Worm (Caenorhabditis elegans) whole organism, early embryonic: ENCODE results near the gene srlf-37.

Experiments
- B0310.2 ChIP-seq: sonication (generic microtip); optimal IDR thresholded peaks from 2 replicates; lab custom pipeline; 2016; ENCODE audit warnings: mild to moderate bottlenecking, missing genetic modification characterization, missing compliant biosample characterization
- F13C5.2 ChIP-seq: sonication (generic microtip); optimal IDR thresholded peaks from 2 replicates; lab custom pipeline; 2017; ENCODE audit warnings: mild to moderate bottlenecking, missing genetic modification characterization, inconsistent platforms, missing compliant biosample characterization
- aly-1 ChIP-seq: sonication (generic microtip); optimal IDR thresholded peaks from 2 replicates; lab custom pipeline; 2016; ENCODE audit warnings: missing genetic modification characterization, missing compliant biosample characterization
- ama-1 ChIP-seq: fragments of 150-350 bp; optimal IDR thresholded peaks from 2 replicates; lab custom pipeline; 2014
- ceh-13 ChIP-seq: fragments of 200-800 bp; sonication (Bioruptor generic); optimal IDR thresholded peaks from 2 replicates; lab custom pipeline; 2018; ENCODE audit warnings: mild to moderate bottlenecking, missing genetic modification characterization, missing compliant biosample characterization
- ceh-36 ChIP-seq: sonication (generic microtip); optimal IDR thresholded peaks from 2 replicates; lab custom pipeline; 2016; ENCODE audit warnings: missing genetic modification characterization, inconsistent platforms, missing compliant biosample characterization
- ets-7 ChIP-seq: sonication (generic microtip); optimal IDR thresholded peaks from 2 replicates; lab custom pipeline; 2016; ENCODE audit warnings: missing genotype, missing genetic modification characterization, missing compliant biosample characterization
- flt-1 ChIP-seq: fragments of 200-800 bp; sonication (Bioruptor generic); IDR thresholded peaks from 2 replicates; pipeline ENCODE4 v1.3.6; 2022; ENCODE audit warnings: missing genetic modification characterization, missing compliant biosample characterization
- hmbx-1 ChIP-seq: sonication (generic microtip); optimal IDR thresholded peaks from 2 replicates; lab custom pipeline; 2016; ENCODE audit warnings: mild to moderate bottlenecking, missing genetic modification characterization, missing compliant biosample characterization
- hmg-4 ChIP-seq: fragments of 200-800 bp; sonication (Bioruptor generic); optimal IDR thresholded peaks from 2 replicates; lab custom pipeline; 2018; ENCODE audit warnings: mild to moderate bottlenecking, missing genetic modification characterization, missing compliant biosample characterization
- hnd-1 ChIP-seq: sonication (generic microtip); optimal IDR thresholded peaks from 2 replicates; lab custom pipeline; 2016; ENCODE audit warnings: missing genetic modification characterization, missing compliant biosample characterization
- pes-1 ChIP-seq: fragments of 200-800 bp; sonication (Bioruptor generic); IDR thresholded peaks from 2 replicates; pipeline ENCODE4 v1.3.6; 2022; ENCODE audit warnings: missing genetic modification reagents, missing genetic modification characterization, missing compliant biosample characterization
- scrt-1 ChIP-seq: fragments of 200-800 bp; sonication (Bioruptor generic); IDR thresholded peaks from 2 replicates; pipeline ENCODE4 v1.3.6; 2022; ENCODE audit warnings: missing genetic modification characterization, missing compliant biosample characterization
- sea-1 ChIP-seq: fragments of 200-800 bp; sonication (Bioruptor generic); conservative IDR thresholded peaks from 2 replicates; pipeline ENCODE4 v1.3.6; 2022; ENCODE audit warnings: missing genetic modification characterization, missing compliant biosample characterization
- tbx-11 ChIP-seq: fragments of 200-800 bp; sonication (Bioruptor generic); IDR thresholded peaks from 2 replicates; pipeline ENCODE4 v1.3.6; 2022; ENCODE audit warnings: missing genetic modification characterization, missing compliant biosample characterization
- tbx-37 ChIP-seq: fragments of 200-800 bp; sonication (Bioruptor generic); conservative IDR thresholded peaks from 2 replicates; pipeline ENCODE4 v1.3.6; 2022; ENCODE audit warnings: missing genetic modification reagents, missing genetic modification characterization, missing compliant biosample characterization
- tra-4 ChIP-seq: sonication (generic microtip); optimal IDR thresholded peaks from 2 replicates; lab custom pipeline; 2017; ENCODE audit warnings: missing genetic modification characterization, missing compliant biosample characterization

Gene srlf-37

ce11 chrV:604105-604504, at the start of gene srlf-37:
TSS of gene srlf-37 (minus strand) at chrV:604205.
- TF ChIP-seq hmg-4 (GFP tag; lab: Kevin White, UChicago) (no peak), flt-1 (no peak), tbx-11 (no peak), ama-1 (lab: Kevin White, UChicago) (no peak), sea-1 (no peak), ceh-13 (GFP tag; lab: Kevin White, UChicago) (no peak), ets-7 (no peak), B0310.2 (no peak), pes-1 (GFP tag; lab: Robert Waterston, UW) (no peak), tra-4 (no peak), hnd-1 (tag; lab: Kevin White, UChicago) (no peak), scrt-1 (GFP tag; lab: Robert Waterston, UW) (no peak), aly-1 (tag; lab: Kevin White, UChicago) (no peak), F13C5.2 (tag; lab: Kevin White, UChicago) (no peak), hmbx-1 (no peak), ceh-36 (tag; lab: Kevin White, UChicago) (no peak)

DNA sequence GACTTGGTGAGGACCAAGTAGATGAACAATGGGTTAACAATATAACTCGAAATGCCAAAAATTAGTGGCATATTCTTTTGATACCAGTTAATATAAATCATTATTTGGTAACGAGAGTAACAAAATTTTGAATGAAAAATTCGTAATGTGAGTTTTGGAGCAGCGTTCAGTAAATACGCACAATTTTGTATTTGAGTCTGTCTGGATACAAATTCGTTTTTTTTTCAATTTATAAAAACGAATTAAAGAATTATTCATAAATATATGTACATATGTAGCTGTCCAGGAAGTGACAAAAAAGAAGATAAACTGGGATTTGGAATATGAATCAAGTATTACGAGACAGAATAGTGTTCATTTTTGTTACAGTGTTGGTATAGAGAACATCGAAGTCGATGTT, 48.9 kb upstream of the srlf-37 start, which contains the start of gene srj-5:
srj-5 (minus strand) TSS at position 101 of the 400 bp plus-strand sequence.
- no peak for TF ChIP-seq ceh-13 (GFP tag; lab: Kevin White, UChicago)
- TF ChIP-seq hmg-4 (GFP tag; lab: Kevin White, UChicago): no peak
- TF ChIP-seq pes-1 (GFP tag; lab: Robert Waterston, UW): no peak
- TF ChIP-seq ama-1 (lab: Kevin White, UChicago): no peak
- no peak for TF ChIP-seq sea-1
- no peak for TF ChIP-seq flt-1
- no peak for TF ChIP-seq tbx-11
- TF ChIP-seq tra-4: no peak

DNA sequence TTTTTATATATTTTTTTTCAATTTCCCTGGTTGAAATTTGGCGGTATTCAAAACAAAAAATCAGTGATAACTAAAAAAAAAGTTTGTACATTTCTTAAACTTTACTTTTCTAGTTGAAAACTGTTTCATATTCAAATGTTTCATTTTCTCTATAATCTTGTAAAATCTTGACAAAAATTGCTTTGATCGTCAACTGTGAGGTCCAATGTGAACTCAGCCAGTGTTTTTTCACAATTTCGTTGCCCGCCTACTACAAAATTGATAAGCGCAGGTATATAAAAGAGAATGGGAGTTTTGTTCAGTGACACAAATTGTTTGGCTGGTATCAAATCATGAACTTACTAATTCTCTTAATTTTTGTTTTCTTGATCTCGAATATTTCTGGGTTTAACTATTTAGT, 42.9 kb upstream of the srlf-37 start, which contains the start of gene ugt-42:
ugt-42 (plus strand) TSS at position 301 of the 400 bp plus-strand sequence.
- no peak for TF ChIP-seq flt-1
- TF ChIP-seq tbx-37 (GFP tag; lab: Robert Waterston, UW): no peak

ce11 chrV:646129-646528, 42.1 kb upstream of the srlf-37 start, which contains the start of gene F48G7.12:
TSS of gene F48G7.12 (minus strand) at chrV:646229.
- no peak for TF ChIP-seq flt-1
- TF ChIP-seq hmbx-1: no peak
- TF ChIP-seq tbx-37 (GFP tag; lab: Robert Waterston, UW): no peak
- no peak for TF ChIP-seq tra-4
- no peak for TF ChIP-seq B0310.2
- no peak for TF ChIP-seq ceh-13 (GFP tag; lab: Kevin White, UChicago)
- TF ChIP-seq scrt-1 (GFP tag; lab: Robert Waterston, UW): no peak
- TF ChIP-seq hmg-4 (GFP tag; lab: Kevin White, UChicago): no peak
- TF ChIP-seq pes-1 (GFP tag; lab: Robert Waterston, UW): no peak
- no peak for TF ChIP-seq ceh-36 (tag; lab: Kevin White, UChicago)
- TF ChIP-seq ama-1 (lab: Kevin White, UChicago): no peak
- TF ChIP-seq sea-1: no peak
- TF ChIP-seq ets-7: no peak
- TF ChIP-seq F13C5.2 (tag; lab: Kevin White, UChicago): no peak
- no peak for TF ChIP-seq tbx-11
- TF ChIP-seq hnd-1 (tag; lab: Kevin White, UChicago): no peak
- no peak for TF ChIP-seq aly-1 (tag; lab: Kevin White, UChicago)

DNA sequence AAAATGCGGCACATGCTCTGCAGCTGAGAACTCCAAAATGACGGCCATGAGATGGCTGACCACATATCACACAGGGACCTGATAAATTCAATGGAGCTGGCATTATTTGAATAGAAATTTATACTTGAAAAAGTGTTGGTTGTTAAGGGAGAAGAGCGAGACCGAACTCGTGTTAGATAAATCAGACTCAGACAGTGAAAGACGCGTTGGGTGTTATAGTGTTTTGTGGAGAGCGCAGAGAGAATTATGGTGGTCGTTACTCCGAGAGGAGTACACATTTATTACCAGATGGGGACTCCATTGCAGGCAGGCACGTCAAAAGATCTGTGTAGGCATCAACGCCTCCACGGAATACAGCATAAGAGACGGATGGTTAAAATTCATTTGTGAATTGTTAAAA, 38.7 kb upstream of the srlf-37 start, which contains the start of gene nhr-190:
nhr-190 (minus strand) TSS at position 175 of the 400 bp plus-strand sequence.
- TF ChIP-seq tbx-11: no peak
- no peak for TF ChIP-seq aly-1 (tag; lab: Kevin White, UChicago)
- TF ChIP-seq pes-1 (GFP tag; lab: Robert Waterston, UW): no peak
- TF ChIP-seq ceh-13 (GFP tag; lab: Kevin White, UChicago): no peak
- no peak for TF ChIP-seq B0310.2
- TF ChIP-seq flt-1: no peak
- no peak for TF ChIP-seq hmbx-1
- no peak for TF ChIP-seq hmg-4 (GFP tag; lab: Kevin White, UChicago)
- TF ChIP-seq tra-4: no peak
- no peak for TF ChIP-seq ceh-36 (tag; lab: Kevin White, UChicago)
- TF ChIP-seq hnd-1 (tag; lab: Kevin White, UChicago): no peak
- TF ChIP-seq ama-1 (lab: Kevin White, UChicago): no peak
- no peak for TF ChIP-seq tbx-37 (GFP tag; lab: Robert Waterston, UW)
- no peak for TF ChIP-seq F13C5.2 (tag; lab: Kevin White, UChicago)
- TF ChIP-seq sea-1: no peak
- no peak for TF ChIP-seq ets-7
- no peak for TF ChIP-seq scrt-1 (GFP tag; lab: Robert Waterston, UW)

- TF ChIP-seq hmg-4 (GFP tag; lab: Kevin White, UChicago): no peak
- no peak for TF ChIP-seq B0310.2
- TF ChIP-seq sea-1: no peak
- TF ChIP-seq tbx-11: no peak
- TF ChIP-seq pes-1 (GFP tag; lab: Robert Waterston, UW): no peak
- no peak for TF ChIP-seq F13C5.2 (tag; lab: Kevin White, UChicago)
- TF ChIP-seq hnd-1 (tag; lab: Kevin White, UChicago): no peak
- no peak for TF ChIP-seq tbx-37 (GFP tag; lab: Robert Waterston, UW)
- TF ChIP-seq ceh-13 (GFP tag; lab: Kevin White, UChicago): no peak
- TF ChIP-seq flt-1: no peak
- TF ChIP-seq ets-7: no peak
- no peak for TF ChIP-seq tra-4
- no peak for TF ChIP-seq scrt-1 (GFP tag; lab: Robert Waterston, UW)
- no peak for TF ChIP-seq aly-1 (tag; lab: Kevin White, UChicago)
- TF ChIP-seq ama-1 (lab: Kevin White, UChicago): no peak
- TF ChIP-seq hmbx-1: no peak
These were observed 34.3 kb upstream of the srlf-37 start, which contains the start of gene srj-37 for ce11 chrV:638328-638727. TSS of gene srj-37 (plus strand) at chrV:638628.

ce11 chrV:636281-636680, 32.3 kb upstream of the srlf-37 start, which contains the start of gene pals-31:
TSS of gene pals-31 (plus strand) at chrV:636581.
- no peak for TF ChIP-seq hmg-4 (GFP tag; lab: Kevin White, UChicago)
- no peak for TF ChIP-seq tbx-11
- TF ChIP-seq ceh-13 (GFP tag; lab: Kevin White, UChicago): no peak
- TF ChIP-seq sea-1: no peak
- TF ChIP-seq B0310.2: no peak
- TF ChIP-seq ceh-36 (tag; lab: Kevin White, UChicago): no peak
- no peak for TF ChIP-seq flt-1
- no peak for TF ChIP-seq ets-7
- no peak for TF ChIP-seq tbx-37 (GFP tag; lab: Robert Waterston, UW)
- TF ChIP-seq hmbx-1: no peak
- no peak for TF ChIP-seq pes-1 (GFP tag; lab: Robert Waterston, UW)
- no peak for TF ChIP-seq aly-1 (tag; lab: Kevin White, UChicago)
- no peak for TF ChIP-seq scrt-1 (GFP tag; lab: Robert Waterston, UW)
- no peak for TF ChIP-seq F13C5.2 (tag; lab: Kevin White, UChicago)
- no peak for TF ChIP-seq ama-1 (lab: Kevin White, UChicago)
